Worm (Caenorhabditis elegans) whole organism, late embryonic: ENCODE measurements around the gene C33B4.2.

Experiments used
- ama-1 ChIP-seq: fragments of 150-350 bp; optimal IDR thresholded peaks from 2 replicates; lab custom pipeline; 2014
- ceh-18 ChIP-seq: sonication (generic microtip); optimal IDR thresholded peaks from 2 replicates; lab custom pipeline; 2016; ENCODE audit warnings: missing genetic modification characterization, missing compliant biosample characterization
- ceh-19 ChIP-seq: fragments of 200-800 bp; sonication (Bioruptor generic); optimal IDR thresholded peaks from 2 replicates; lab custom pipeline; 2018; ENCODE audit warnings: mild to moderate bottlenecking, missing genetic modification characterization, missing compliant biosample characterization
- ceh-2 ChIP-seq: sonication (generic microtip); optimal IDR thresholded peaks from 2 replicates; lab custom pipeline; 2016; ENCODE audit warnings: missing genotype, missing genetic modification characterization, missing compliant biosample characterization
- dmd-4 ChIP-seq: sonication (generic microtip); optimal IDR thresholded peaks from 2 replicates; lab custom pipeline; 2016; ENCODE audit warnings: borderline replicate concordance, missing genetic modification characterization, missing compliant biosample characterization
- elt-2 ChIP-seq: sonication (generic microtip); optimal IDR thresholded peaks from 2 replicates; lab custom pipeline; 2016; ENCODE audit warnings: missing genetic modification reagents, missing genetic modification characterization, missing compliant biosample characterization
- hlh-15 ChIP-seq: sonication (generic microtip); optimal IDR thresholded peaks from 2 replicates; lab custom pipeline; 2016; ENCODE audit warnings: missing genetic modification characterization, missing compliant biosample characterization
- hlh-8 ChIP-seq: sonication (generic microtip); optimal IDR thresholded peaks from 2 replicates; lab custom pipeline; 2016; ENCODE audit warnings: missing genotype, missing genetic modification characterization, missing compliant biosample characterization
- lin-11 ChIP-seq: fragments of 200-800 bp; sonication (Bioruptor generic); optimal IDR thresholded peaks from 2 replicates; lab custom pipeline; 2018; ENCODE audit warnings: mild to moderate bottlenecking, missing genetic modification characterization, missing compliant biosample characterization
- madf-2 ChIP-seq: sonication (generic microtip); optimal IDR thresholded peaks from 2 replicates; lab custom pipeline; 2017; ENCODE audit warnings: missing genetic modification characterization, missing compliant biosample characterization
- ttx-3 ChIP-seq: sonication (generic microtip); optimal IDR thresholded peaks from 2 replicates; lab custom pipeline; 2016; ENCODE audit warnings: missing genetic modification reagents, missing genetic modification characterization, missing compliant biosample characterization

DNA sequence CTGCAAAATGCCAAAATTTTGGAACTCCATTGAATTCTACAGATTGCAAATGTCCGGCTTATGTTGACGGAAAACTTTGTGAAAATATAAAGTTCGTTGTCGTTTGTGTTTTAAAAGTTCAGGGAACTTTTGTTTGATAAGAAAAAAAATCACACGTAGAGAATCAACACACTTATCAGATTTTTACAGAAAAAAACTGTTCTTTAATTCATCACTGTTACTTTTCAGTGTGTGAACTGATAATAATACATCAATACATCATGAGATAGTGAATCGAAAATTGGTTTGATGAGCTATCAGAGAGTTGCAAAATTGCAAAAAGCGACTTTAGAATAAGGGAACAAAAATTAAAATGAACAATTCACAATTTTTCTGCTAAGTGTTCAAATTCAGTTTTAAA, 46.5 kb upstream of the C33B4.2 start:
- TF ChIP-seq ceh-19 (no peak), ceh-18 (tag; lab: Kevin White, UChicago) (no peak), madf-2 (tag; lab: Kevin White, UChicago) (no peak), ttx-3 (tag; lab: Kevin White, UChicago) (no peak), hlh-8 (tag; lab: Kevin White, UChicago) (no peak), ceh-2 (tag; lab: Kevin White, UChicago) (no peak), ama-1 (lab: Kevin White, UChicago) (no peak), lin-11 (tag; lab: Kevin White, UChicago) (no peak), dmd-4 (tag; lab: Kevin White, UChicago) (no peak), elt-2 (tag; lab: Kevin White, UChicago) (no peak), hlh-15 (tag; lab: Kevin White, UChicago) (no peak)
